Fruit fly (Drosophila melanogaster) whole organism, wandering third instar larva: ENCODE measurements around the gene CG3081.

ENCODE experiments used
- CG32264 ChIP-seq: fragments of 200-800 bp; sonication (Bioruptor generic); optimal IDR thresholded peaks from 2 replicates; lab custom pipeline; 2016; ENCODE audit warnings: missing biosample characterization, missing genetic modification characterization
- CG9705 ChIP-seq: fragments of 200-800 bp; sonication (Bioruptor generic); optimal IDR thresholded peaks from 2 replicates; lab custom pipeline; 2018; ENCODE audit warnings: missing biosample characterization, mild to moderate bottlenecking, missing genetic modification characterization
- CrebA ChIP-seq: fragments of 200-800 bp; sonication (Bioruptor generic); optimal IDR thresholded peaks from 2 replicates; lab custom pipeline; 2016; ENCODE audit warnings: missing biosample characterization, mild to moderate bottlenecking, missing genetic modification characterization, borderline replicate concordance
- Dfd ChIP-seq: fragments of >200 bp; optimal IDR thresholded peaks from 2 replicates; lab custom pipeline; 2017; ENCODE audit warnings: missing biosample characterization, missing genetic modification characterization
- Dif ChIP-seq: fragments of 200-275, 200-300 bp; sonication (Bioruptor generic); optimal IDR thresholded peaks from 2 replicates; lab custom pipeline; 2018; ENCODE audit warnings: missing biosample characterization, missing genetic modification characterization; ENCODE audit not compliant: partially characterized antibody
- GATAd ChIP-seq: sonication (Bioruptor generic); optimal IDR thresholded peaks from 2 replicates; lab custom pipeline; 2016; ENCODE audit warnings: missing biosample characterization, missing genetic modification characterization
- HLH106 ChIP-seq: fragments of 200-800 bp; optimal IDR thresholded peaks from 3 replicates; lab custom pipeline; 2019; ENCODE audit warnings: missing biosample characterization, mild to moderate bottlenecking, missing genetic modification characterization, moderate library complexity
- Hnf4 ChIP-seq: fragments of 200-800 bp; sonication (Bioruptor generic); optimal IDR thresholded peaks from 2 replicates; lab custom pipeline; 2016; ENCODE audit warnings: missing biosample characterization, mild to moderate bottlenecking, missing genetic modification characterization
- Hr78 ChIP-seq: fragments of >200 bp; optimal IDR thresholded peaks from 2 replicates; lab custom pipeline; 2017; ENCODE audit warnings: missing biosample characterization, missing genetic modification characterization
- Hr83 ChIP-seq: fragments of 200-300 bp; sonication (Bioruptor generic); optimal IDR thresholded peaks from 2 replicates; lab custom pipeline; 2016; ENCODE audit warnings: missing biosample characterization, mild to moderate bottlenecking, missing genetic modification characterization, moderate library complexity; ENCODE audit not compliant: poor library complexity, severe bottlenecking
- Jra ChIP-seq: sonication (Bioruptor generic); optimal IDR thresholded peaks from 2 replicates; lab custom pipeline; 2016; ENCODE audit warnings: missing biosample characterization, missing genetic modification characterization
- Mio ChIP-seq: sonication (Bioruptor generic); optimal IDR thresholded peaks from 2 replicates; lab custom pipeline; 2016; ENCODE audit warnings: missing biosample characterization, missing genetic modification characterization
- Myc ChIP-seq: fragments of >200 bp; optimal IDR thresholded peaks from 2 replicates; lab custom pipeline; 2017
- N ChIP-seq: fragments of >200 bp; optimal IDR thresholded peaks from 2 replicates; lab custom pipeline; 2018; ENCODE audit warnings: missing biosample characterization, missing external identifiers, missing genetic modification characterization
- OdsH ChIP-seq: fragments of 200-800 bp; sonication (Bioruptor generic); optimal IDR thresholded peaks from 2 replicates; lab custom pipeline; 2016; ENCODE audit warnings: missing biosample characterization, mild to moderate bottlenecking, missing genetic modification characterization
- Rel ChIP-seq, 2 experiments: fragments of 200-800 bp; sonication (Bioruptor generic) in 1 of 2; optimal IDR thresholded peaks; 2 replicates in 1 of 2; 3 replicates in 1 of 2; lab custom pipeline; 2016 to 2019; ENCODE audit warnings: mild to moderate bottlenecking in 2 of 2, missing biosample characterization in 2 of 2, missing genetic modification characterization in 2 of 2, moderate library complexity in 1 of 2
- Sp1 ChIP-seq: fragments of 200-800 bp; sonication (Bioruptor generic); optimal IDR thresholded peaks from 3 replicates; lab custom pipeline; 2019; ENCODE audit warnings: missing biosample characterization, mild to moderate bottlenecking, missing genetic modification characterization, moderate library complexity
- Vsx2 ChIP-seq: fragments of 200-300, 225-300 bp; sonication (Bioruptor generic); optimal IDR thresholded peaks from 2 replicates; lab custom pipeline; 2018; ENCODE audit warnings: missing biosample characterization, missing genetic modification characterization; ENCODE audit not compliant: partially characterized antibody
- br ChIP-seq: fragments of 200-800 bp; sonication (Bioruptor generic); optimal IDR thresholded peaks from 2 replicates; lab custom pipeline; 2016; ENCODE audit warnings: missing biosample characterization, missing genetic modification characterization
- brk ChIP-seq: fragments of 200-800 bp; sonication (Bioruptor generic); optimal IDR thresholded peaks from 2 replicates; lab custom pipeline; 2016; ENCODE audit warnings: missing biosample characterization, mild to moderate bottlenecking, missing genetic modification characterization
- dl ChIP-seq, 2 experiments: fragments of 175-275, 200-275 bp in 1 of 2; fragments of 200-275 bp in 1 of 2; sonication (Bioruptor generic); optimal IDR thresholded peaks; lab custom pipeline; 2018; ENCODE audit warnings: mild to moderate bottlenecking in 2 of 2, missing biosample characterization in 2 of 2, missing genetic modification characterization in 2 of 2, moderate library complexity in 2 of 2; ENCODE audit not compliant: partially characterized antibody in 2 of 2, insufficient read depth in 1 of 2
- dmrt93B ChIP-seq: fragments of 200-800 bp; sonication (Bioruptor generic); optimal IDR thresholded peaks from 2 replicates; lab custom pipeline; 2018; ENCODE audit warnings: missing biosample characterization, mild to moderate bottlenecking, missing genetic modification characterization
- dsf ChIP-seq: sonication (Bioruptor generic); optimal IDR thresholded peaks from 2 replicates; lab custom pipeline; 2016; ENCODE audit warnings: missing biosample characterization, missing genetic modification characterization, borderline replicate concordance
- ey ChIP-seq: fragments of 200-800 bp; sonication (Bioruptor generic); optimal IDR thresholded peaks from 2 replicates; lab custom pipeline; 2016; ENCODE audit warnings: missing biosample characterization, missing genetic modification characterization
- foxo ChIP-seq, 2 experiments: fragments of 200-800 bp; sonication (Bioruptor generic); optimal IDR thresholded peaks; 2 replicates in 1 of 2; 3 replicates in 1 of 2; lab custom pipeline; 2016 to 2017; ENCODE audit warnings: missing biosample characterization in 2 of 2, missing genetic modification characterization in 2 of 2
- fru ChIP-seq: fragments of 200-800 bp; sonication (Bioruptor generic); optimal IDR thresholded peaks from 3 replicates; lab custom pipeline; 2016; ENCODE audit warnings: missing biosample characterization, mild to moderate bottlenecking, missing genetic modification characterization
- h ChIP-seq: fragments of 200-800 bp; sonication (Bioruptor generic); optimal IDR thresholded peaks from 3 replicates; lab custom pipeline; 2016; ENCODE audit warnings: missing biosample characterization, mild to moderate bottlenecking, missing genetic modification characterization
- jim ChIP-seq: fragments of 175-275, 200-325 bp; sonication (Bioruptor generic); optimal IDR thresholded peaks from 2 replicates; lab custom pipeline; 2016; ENCODE audit warnings: missing biosample characterization, mild to moderate bottlenecking, missing genetic modification characterization
- lola ChIP-seq: fragments of >200 bp; optimal IDR thresholded peaks from 2 replicates; lab custom pipeline; 2017; ENCODE audit warnings: missing biosample characterization, missing genetic modification characterization
- pan ChIP-seq: fragments of >200 bp; optimal IDR thresholded peaks from 2 replicates; lab custom pipeline; 2017
- rgr ChIP-seq: fragments of 200-800 bp; sonication (Bioruptor generic); optimal IDR thresholded peaks from 3 replicates; lab custom pipeline; 2016; ENCODE audit warnings: missing biosample characterization, mild to moderate bottlenecking, missing genetic modification characterization
- sage ChIP-seq: fragments of 200-800 bp; sonication (Bioruptor generic); optimal IDR thresholded peaks from 2 replicates; lab custom pipeline; 2016; ENCODE audit warnings: missing biosample characterization, mild to moderate bottlenecking, missing genetic modification characterization
- sv ChIP-seq: fragments of 200-800 bp; sonication (Bioruptor generic); optimal IDR thresholded peaks from 3 replicates; lab custom pipeline; 2016; ENCODE audit warnings: missing biosample characterization, missing genetic modification characterization
- tai ChIP-seq: sonication (Bioruptor generic); optimal IDR thresholded peaks from 2 replicates; lab custom pipeline; 2016; ENCODE audit warnings: missing biosample characterization, missing genetic modification characterization
- woc ChIP-seq: sonication (Bioruptor generic); optimal IDR thresholded peaks from 2 replicates; lab custom pipeline; 2016; ENCODE audit warnings: missing biosample characterization, mild to moderate bottlenecking, missing genetic modification characterization

The CG3081 gene

dm6 chrX:4635856-4636486 is 7.8 kb downstream of the CG3081 start, which contains the start of the genes Alms1a and pon:
TSS of gene Alms1a (minus strand) at chrX:4636004.
TSS of gene pon (plus strand) at chrX:4636318.
- TF ChIP-seq sage (GFP tag; lab: Kevin White, UChicago) (peak; percentile 1), Dfd (GFP tag; lab: Kevin White, UChicago) (no peak)

- no peak for TF ChIP-seq brk (GFP tag; lab: Kevin White, UChicago)
- no peak for TF ChIP-seq CrebA
- TF ChIP-seq Sp1 (GFP tag; lab: Kevin White, UChicago): no peak
- TF ChIP-seq lola (GFP tag; lab: Kevin White, UChicago): no peak
- TF ChIP-seq sage (GFP tag; lab: Kevin White, UChicago): no peak
- TF ChIP-seq Hr83 (GFP tag; lab: Kevin White, UChicago): no peak
- TF ChIP-seq pan (lab: Kevin White, UChicago): no peak
- TF ChIP-seq, all 38 proteins: peak for 0
These were observed 13.0 kb downstream of the CG3081 start, which contains the start of gene Alms1b for dm6 chrX:4630836-4631235. TSS of gene Alms1b (minus strand) at chrX:4630936.

dm6 chrX:4627160-4627559 is 16.6 kb downstream of the CG3081 start:
- TF ChIP-seq Vsx2 (GFP tag; lab: Kevin White, UChicago) (no peak), GATAd (GFP tag; lab: Kevin White, UChicago) (no peak), Dif (GFP tag; lab: Kevin White, UChicago) (no peak), dl (GFP tag; optimal IDR thresholded peaks at IDR 0.05; lab: Kevin White, UChicago; ENCODE audit: insufficient read depth in 1 of 2, partially characterized antibody in 2 of 2) (no peak), Dfd (GFP tag; lab: Kevin White, UChicago) (no peak), Jra (GFP tag; lab: Kevin White, UChicago) (no peak), fru (GFP tag; lab: Kevin White, UChicago) (no peak), Myc (lab: Kevin White, UChicago) (no peak), h (GFP tag; lab: Kevin White, UChicago) (no peak), dsf (GFP tag; lab: Kevin White, UChicago) (no peak)

DNA sequence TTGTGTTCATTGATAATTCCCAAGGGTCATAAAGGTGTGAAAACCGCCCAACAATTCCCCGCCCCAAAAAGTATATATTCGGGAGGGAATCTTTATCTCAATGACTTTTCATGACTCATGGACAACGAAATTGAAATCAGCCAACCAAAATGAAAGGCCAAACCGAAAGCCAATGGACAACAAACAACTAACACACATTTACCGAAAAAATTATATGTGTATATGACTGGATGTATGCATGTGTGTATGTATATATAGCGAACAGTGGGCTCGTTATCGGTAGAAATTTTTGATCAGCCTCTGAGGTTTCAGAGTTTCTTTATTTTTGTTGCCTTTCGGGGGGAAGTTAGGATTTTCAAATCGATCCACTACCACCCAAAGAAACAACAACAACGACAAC is 24.9 kb downstream of the CG3081 start:
- TF ChIP-seq CG9705: no peak
- no peak for TF ChIP-seq Rel (GFP tag; optimal IDR thresholded peaks at IDR 0.05; lab: Kevin White, UChicago)
- peak; percentile 84 for TF ChIP-seq Rel (tag; optimal IDR thresholded peaks at IDR 0.05; lab: Kevin White, UChicago)
- TF ChIP-seq woc: no peak
- no peak for TF ChIP-seq dsf (GFP tag; lab: Kevin White, UChicago)

- TF ChIP-seq CG32264 (GFP tag; lab: Kevin White, UChicago) (no peak), brk (GFP tag; lab: Kevin White, UChicago) (peak; percentile 23), tai (GFP tag; lab: Kevin White, UChicago) (no peak), rgr (no peak), ey (peak; percentile 67), dsf (GFP tag; lab: Kevin White, UChicago) (no peak), foxo (GFP tag; optimal IDR thresholded peaks at IDR 0.05; lab: Kevin White, UChicago) (peak in 1 of 2 experiments; percentile 80), GATAd (GFP tag; lab: Kevin White, UChicago) (no peak), Sp1 (GFP tag; lab: Kevin White, UChicago) (peak; percentile 43), dl (GFP tag; optimal IDR thresholded peaks at IDR 0.05; lab: Kevin White, UChicago; ENCODE audit: insufficient read depth in 1 of 2, partially characterized antibody in 2 of 2) (peak in 1 of 2 experiments; percentile 58), pan (lab: Kevin White, UChicago) (no peak), sage (GFP tag; lab: Kevin White, UChicago) (no peak), Hr83 (GFP tag; lab: Kevin White, UChicago) (no peak), Dif (GFP tag; lab: Kevin White, UChicago) (peak; percentile 74), HLH106 (peak; percentile 38), Hnf4 (GFP tag; lab: Kevin White, UChicago) (no peak), Vsx2 (GFP tag; lab: Kevin White, UChicago) (no peak), Hr78 (no peak), Jra (GFP tag; lab: Kevin White, UChicago) (no peak), CG9705 (no peak), woc (peak; percentile 54), Dfd (GFP tag; lab: Kevin White, UChicago) (no peak), h (GFP tag; lab: Kevin White, UChicago) (peak; percentile 39), Mio (GFP tag; lab: Kevin White, UChicago) (no peak), N (GFP tag; lab: Kevin White, UChicago) (no peak), sv (GFP tag; lab: Kevin White, UChicago) (no peak), jim (GFP tag; lab: Kevin White, UChicago) (no peak), Rel (GFP tag; optimal IDR thresholded peaks at IDR 0.05; lab: Kevin White, UChicago) (no peak), Rel (tag; optimal IDR thresholded peaks at IDR 0.05; lab: Kevin White, UChicago) (peak; percentile 5), fru (GFP tag; lab: Kevin White, UChicago) (peak; percentile 79), br (GFP tag; lab: Kevin White, UChicago) (peak; percentile 41), OdsH (GFP tag; lab: Kevin White, UChicago) (peak; percentile 31), dmrt93B (peak; percentile 30)
These were observed 26.7 kb downstream of the CG3081 start, which contains the start of gene peb for dm6 chrX:4616865-4617669. TSS of gene peb (plus strand) at chrX:4617564.
